Worm (Caenorhabditis elegans): Measurements from ENCODE around the gene C35B1.3.
A peak's percentile ranks its signal among the peaks of the same experiment; 100 is the strongest.

C35B1.3 gene

DNA sequence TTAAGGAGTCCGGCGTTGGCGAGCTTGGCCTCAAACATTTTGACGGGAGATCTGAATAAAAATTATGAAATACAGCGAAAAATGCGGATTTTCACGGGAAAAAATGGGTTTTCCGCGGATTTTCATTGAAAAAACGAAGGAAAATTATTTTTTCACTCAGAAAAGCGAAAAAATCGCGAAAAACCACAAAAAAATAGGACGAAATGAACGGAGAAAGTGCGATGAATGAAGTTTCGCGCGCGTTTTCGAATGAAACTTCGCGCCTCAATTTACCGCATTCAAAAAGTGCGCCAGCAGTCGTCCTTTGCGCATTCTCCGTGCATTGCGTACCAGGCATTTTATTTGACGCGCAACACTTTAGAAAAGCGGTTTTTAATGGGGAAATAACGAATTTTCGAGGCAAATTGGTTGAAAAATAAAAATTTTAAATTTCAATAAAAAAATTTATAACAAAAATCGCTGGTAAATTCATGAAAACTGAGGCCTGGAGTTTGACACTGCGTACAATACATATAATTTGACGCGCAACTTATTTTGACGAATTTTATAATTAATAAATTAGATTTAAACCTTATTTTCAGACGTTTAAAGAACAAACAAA lies 31.5 kb upstream of the C35B1.3 start, which contains the start of gene pcn-1 (continued):
- TF ChIP-seq alr-1 (tag; optimal IDR thresholded peaks at IDR 0.05; ENCODE audit: borderline replicate concordance) (no peak), lin-14 (GFP tag; optimal IDR thresholded peaks at IDR 0.05) (peak; percentile 98), elt-2 (tag; optimal IDR thresholded peaks at IDR 0.05) (peak; percentile 93), tbx-2 (tag; optimal IDR thresholded peaks at IDR 0.05) (peak; percentile 99), skn-1 (tag; optimal IDR thresholded peaks at IDR 0.05) (peak; percentile 83), C34B4.2 (tag; optimal IDR thresholded peaks at IDR 0.05) (peak; percentile 80), ceh-88 (GFP tag; IDR thresholded peaks at IDR 0.05) (peak; percentile 94), unc-86 (tag; optimal IDR thresholded peaks at IDR 0.05) (peak; percentile 97), hlh-17 (GFP tag; optimal IDR thresholded peaks at IDR 0.05; ENCODE audit: borderline replicate concordance) (no peak), Y116A8C.19 (tag; optimal IDR thresholded peaks at IDR 0.05; ENCODE audit: borderline replicate concordance) (peak; percentile 37), ceh-90 (tag; optimal IDR thresholded peaks at IDR 0.05) (peak; percentile 75), fkh-4 (tag; optimal IDR thresholded peaks at IDR 0.05; ENCODE audit: borderline replicate concordance) (peak; percentile 91), efl-1 (optimal IDR thresholded peaks at IDR 0.05) (peak; percentile 99), efl-1 (GFP tag; optimal IDR thresholded peaks at IDR 0.05 in 1 of 2) (peak; percentile 98 to 100), elt-3 (tag; optimal IDR thresholded peaks at IDR 0.05) (peak in 3 of 6 experiments; percentile 63 to 92 (median 91)), sptf-1 (tag; optimal IDR thresholded peaks at IDR 0.05) (no peak), dsc-1 (tag; optimal IDR thresholded peaks at IDR 0.05) (peak; percentile 98), lin-15B (tag; optimal IDR thresholded peaks at IDR 0.05) (peak; percentile 91), jun-1 (tag; optimal IDR thresholded peaks at IDR 0.05) (peak; percentile 91), ztf-4 (tag; optimal IDR thresholded peaks at IDR 0.05) (peak; percentile 75), snu-23 (GFP tag; optimal IDR thresholded peaks at IDR 0.05) (peak; percentile 96), nhr-237 (tag; optimal IDR thresholded peaks at IDR 0.05) (peak; percentile 71), hlh-4 (tag; optimal IDR thresholded peaks at IDR 0.05) (no peak), xbp-1 (tag; optimal IDR thresholded peaks at IDR 0.05) (peak; percentile 97), ceh-63 (GFP tag; optimal IDR thresholded peaks at IDR 0.05) (peak; percentile 80), nhr-47 (tag; optimal IDR thresholded peaks at IDR 0.05) (peak; percentile 99), nhr-12 (tag; optimal IDR thresholded peaks at IDR 0.05) (no peak), nhr-19 (GFP tag; conservative IDR thresholded peaks at IDR 0.05) (peak; percentile 97), grh-1 (GFP tag; IDR thresholded peaks at IDR 0.05) (peak; percentile 96), unc-30 (tag; optimal IDR thresholded peaks at IDR 0.05) (no peak), mep-1 (tag; optimal IDR thresholded peaks at IDR 0.05) (peak; percentile 99), unc-98 (GFP tag; IDR thresholded peaks at IDR 0.05) (peak; percentile 93), ztf-11 (tag; optimal IDR thresholded peaks at IDR 0.05) (peak; percentile 68 to 94), C16A3.4 (tag; optimal IDR thresholded peaks at IDR 0.05) (peak; percentile 91), ceh-82 (tag; optimal IDR thresholded peaks at IDR 0.05) (peak; percentile 93 to 95 (median 93)), nhr-76 (tag; optimal IDR thresholded peaks at IDR 0.05) (peak; percentile 57), rnt-1 (tag; optimal IDR thresholded peaks at IDR 0.05) (peak; percentile 97), pax-3 (tag; optimal IDR thresholded peaks at IDR 0.05) (peak; percentile 97), sup-37 (GFP tag; optimal IDR thresholded peaks at IDR 0.05) (peak; percentile 96), ceh-8 (GFP tag; optimal IDR thresholded peaks at IDR 0.05) (peak; percentile 95), unc-62 (GFP tag; optimal IDR thresholded peaks at IDR 0.05) (peak; percentile 38), nhr-11 (tag; optimal IDR thresholded peaks at IDR 0.05) (peak; percentile 91), nhr-20 (tag; optimal IDR thresholded peaks at IDR 0.05) (peak; percentile 97), mdl-1 (tag; optimal IDR thresholded peaks at IDR 0.05) (peak in 1 of 2 experiments; percentile 66), irx-1 (tag; optimal IDR thresholded peaks at IDR 0.05) (peak; percentile 99), nhr-28 (tag; optimal IDR thresholded peaks at IDR 0.05) (no peak), aly-2 (tag; optimal IDR thresholded peaks at IDR 0.05) (peak; percentile 44), fos-1 (tag; optimal IDR thresholded peaks at IDR 0.05) (peak; percentile 88), lin-35 (GFP tag; optimal IDR thresholded peaks at IDR 0.05) (peak; percentile 98), F16B12.6 (tag; optimal IDR thresholded peaks at IDR 0.05) (peak; percentile 95), ces-1 (GFP tag; optimal IDR thresholded peaks at IDR 0.05) (no peak), ama-1 (optimal IDR thresholded peaks at IDR 0.05) (no peak), mab-9 (GFP tag; IDR thresholded peaks at IDR 0.05) (peak; percentile 96)
